Fruit fly (Drosophila melanogaster) whole organism: ENCODE results near the gene yata.

ENCODE experiments used
- CG8478 ChIP-seq: fragments of >200 bp; optimal IDR thresholded peaks from 2 replicates; lab custom pipeline; 2018; ENCODE audit warnings: inconsistent platforms
- Dll ChIP-seq: fragments of >200 bp; optimal IDR thresholded peaks from 2 replicates; lab custom pipeline; 2017
- EcR ChIP-seq, 2 experiments: fragments of >200 bp; optimal IDR thresholded peaks; 2 replicates each; lab custom pipeline; 2017; ENCODE audit warnings: missing biosample characterization in 2 of 2, missing genetic modification characterization in 2 of 2, missing genetic modification reagents in 2 of 2

- TF ChIP-seq Dll (lab: Kevin White, UChicago) (no peak), EcR (GFP tag; optimal IDR thresholded peaks at IDR 0.05; lab: Kevin White, UChicago) (no peak), CG8478 (lab: Kevin White, UChicago) (no peak)
These were observed 8.2 kb downstream of the yata start for dm6 chr3R:29757226-29757625.
